Fruit fly (Drosophila melanogaster) whole organism: Measurements from ENCODE around the gene Grip.

Source experiments
- CG8478 ChIP-seq: fragments of >200 bp; optimal IDR thresholded peaks from 2 replicates; lab custom pipeline; 2018; ENCODE audit warnings: inconsistent platforms
- Dll ChIP-seq: fragments of >200 bp; optimal IDR thresholded peaks from 2 replicates; lab custom pipeline; 2017
- EcR ChIP-seq, 2 experiments: fragments of >200 bp; optimal IDR thresholded peaks; 2 replicates each; lab custom pipeline; 2017; ENCODE audit warnings: missing biosample characterization in 2 of 2, missing genetic modification characterization in 2 of 2, missing genetic modification reagents in 2 of 2
- pan ChIP-seq: fragments of >200 bp; optimal IDR thresholded peaks from 2 replicates; lab custom pipeline; 2017
- psq ChIP-seq: fragments of >200 bp; optimal IDR thresholded peaks from 2 replicates; lab custom pipeline; 2017
- usp ChIP-seq: fragments of >200 bp; optimal IDR thresholded peaks from 2 replicates; lab custom pipeline; 2017; ENCODE audit warnings: missing biosample characterization, missing genetic modification characterization, mixed read lengths

Grip gene

dm6 chrX:6035359-6035758 lies 69.3 kb downstream of the Grip start:
- TF ChIP-seq psq (lab: Kevin White, UChicago) = no peak
- TF ChIP-seq CG8478 (lab: Kevin White, UChicago) = no peak
- no peak for TF ChIP-seq Dll (lab: Kevin White, UChicago)
- no peak for TF ChIP-seq usp (GFP tag; lab: Kevin White, UChicago)
- TF ChIP-seq EcR (GFP tag; optimal IDR thresholded peaks at IDR 0.05; lab: Kevin White, UChicago) = no peak
- TF ChIP-seq pan (lab: Kevin White, UChicago) = no peak
